Fruit fly (Drosophila melanogaster) whole organism: ENCODE data around the gene CG12194.

Source experiments
- CG8478 ChIP-seq: fragments of >200 bp; optimal IDR thresholded peaks from 2 replicates; lab custom pipeline; 2018; ENCODE audit warnings: inconsistent platforms
- Dll ChIP-seq: fragments of >200 bp; optimal IDR thresholded peaks from 2 replicates; lab custom pipeline; 2017
- EcR ChIP-seq, 2 experiments: fragments of >200 bp; optimal IDR thresholded peaks; 2 replicates each; lab custom pipeline; 2017; ENCODE audit warnings: missing biosample characterization in 2 of 2, missing genetic modification characterization in 2 of 2, missing genetic modification reagents in 2 of 2
- pan ChIP-seq: fragments of >200 bp; optimal IDR thresholded peaks from 2 replicates; lab custom pipeline; 2017
- psq ChIP-seq: fragments of >200 bp; optimal IDR thresholded peaks from 2 replicates; lab custom pipeline; 2017
- usp ChIP-seq: fragments of >200 bp; optimal IDR thresholded peaks from 2 replicates; lab custom pipeline; 2017; ENCODE audit warnings: missing biosample characterization, missing genetic modification characterization, mixed read lengths

Gene CG12194

DNA sequence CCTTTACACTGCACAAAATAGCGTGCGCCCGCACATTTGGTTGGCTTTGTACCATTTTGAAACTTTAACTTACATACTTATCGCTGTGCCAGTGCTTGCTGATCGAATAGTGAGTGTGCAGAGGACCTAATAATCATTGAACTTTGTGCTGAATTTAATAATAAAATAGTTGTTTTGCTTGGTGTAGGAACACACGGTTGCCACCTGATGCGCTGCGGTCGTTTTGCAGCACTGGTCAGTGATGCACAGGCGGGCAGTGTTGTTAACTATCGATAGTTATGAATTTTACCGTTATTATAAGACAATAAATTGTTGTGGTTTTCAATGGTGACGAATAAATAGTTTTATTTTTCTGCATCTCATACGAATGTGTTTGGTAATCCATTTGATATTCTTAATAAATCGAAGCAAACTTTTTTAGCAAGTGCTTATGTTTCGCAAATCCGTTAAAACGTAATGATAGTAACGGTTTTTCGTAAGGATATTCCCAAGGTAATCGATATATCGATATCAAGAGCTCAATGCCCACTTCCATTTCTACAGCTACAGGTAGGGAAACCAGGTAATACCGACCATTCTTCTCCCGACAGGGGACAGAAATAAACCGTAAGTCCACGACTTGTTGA, at the start of gene CG12194, which contains the start of gene tank:
Gene CG12194, plus strand, starts transcription at position 576 of the 626 bp plus-strand sequence.
Gene tank, minus strand, starts transcription at position 228 of the 626 bp plus-strand sequence.
- TF ChIP-seq EcR (GFP tag; optimal IDR thresholded peaks at IDR 0.05; lab: Kevin White, UChicago) (no peak), CG8478 (lab: Kevin White, UChicago) (no peak), psq (lab: Kevin White, UChicago) (no peak), Dll (lab: Kevin White, UChicago) (no peak), usp (GFP tag; lab: Kevin White, UChicago) (no peak), pan (no peak)

DNA sequence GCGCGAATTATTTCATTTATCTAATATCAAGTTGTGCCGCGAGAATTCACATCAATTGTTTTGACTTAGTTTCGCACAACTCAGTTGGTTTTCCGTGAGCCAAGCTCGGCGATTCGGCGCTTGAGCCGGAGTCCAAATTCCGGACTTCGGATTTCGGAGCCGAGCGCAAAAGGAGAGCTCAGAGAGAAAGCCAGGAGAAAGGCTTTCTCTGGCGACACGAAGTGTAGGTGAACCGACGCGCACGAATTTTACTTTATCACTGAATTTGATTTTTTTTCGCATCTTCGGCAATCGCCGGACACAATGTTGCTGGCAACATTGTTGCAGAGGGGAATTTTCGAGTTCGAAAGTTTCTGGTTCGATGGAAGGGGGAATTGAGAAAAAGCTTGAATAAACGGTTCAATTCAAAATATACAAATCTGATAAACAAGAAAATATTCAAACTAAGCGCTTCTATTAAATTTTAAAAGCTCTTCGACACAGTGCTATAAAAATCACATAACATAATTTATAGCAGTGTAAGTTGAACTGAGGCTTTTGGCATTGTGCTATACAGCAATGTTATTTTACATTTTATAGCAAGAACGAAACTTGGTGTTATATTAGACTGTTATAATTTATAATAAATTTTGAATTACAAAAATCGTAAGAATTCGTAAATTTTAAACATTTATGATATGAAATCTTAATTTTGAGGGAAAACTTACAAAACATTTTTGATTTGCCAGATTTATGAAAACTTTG, 44.2 kb upstream of the CG12194 start, which contains the start of gene fipi:
Gene fipi, minus strand, starts transcription at position 265 of the 744 bp plus-strand sequence.
- no peak for TF ChIP-seq psq (lab: Kevin White, UChicago)
- TF ChIP-seq pan = no peak
- TF ChIP-seq Dll (lab: Kevin White, UChicago) = no peak
- TF ChIP-seq EcR (GFP tag; optimal IDR thresholded peaks at IDR 0.05; lab: Kevin White, UChicago) = no peak
- TF ChIP-seq CG8478 (lab: Kevin White, UChicago) = no peak
- no peak for TF ChIP-seq usp (GFP tag; lab: Kevin White, UChicago)

DNA sequence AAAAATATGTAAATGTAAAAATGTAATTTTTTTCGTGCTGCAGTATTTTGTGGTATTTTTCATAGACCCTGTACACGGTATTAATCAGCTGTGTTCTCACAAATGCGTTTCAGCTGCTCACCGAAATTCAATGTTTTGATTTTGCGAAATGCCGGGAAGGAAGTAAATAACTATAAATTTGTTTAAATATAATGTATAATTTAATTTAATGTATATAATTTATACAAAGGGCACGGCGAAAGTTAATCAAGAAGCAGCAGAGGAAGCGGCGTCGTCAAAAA, 43.7 kb upstream of the CG12194 start, which contains the start of gene CG3294:
Gene CG3294, plus strand, starts transcription at position 26 of the 281 bp plus-strand sequence.
- TF ChIP-seq EcR (GFP tag; optimal IDR thresholded peaks at IDR 0.05; lab: Kevin White, UChicago) (no peak), usp (GFP tag; lab: Kevin White, UChicago) (no peak), pan (no peak), psq (lab: Kevin White, UChicago) (no peak), CG8478 (lab: Kevin White, UChicago) (no peak), Dll (lab: Kevin White, UChicago) (no peak)

DNA sequence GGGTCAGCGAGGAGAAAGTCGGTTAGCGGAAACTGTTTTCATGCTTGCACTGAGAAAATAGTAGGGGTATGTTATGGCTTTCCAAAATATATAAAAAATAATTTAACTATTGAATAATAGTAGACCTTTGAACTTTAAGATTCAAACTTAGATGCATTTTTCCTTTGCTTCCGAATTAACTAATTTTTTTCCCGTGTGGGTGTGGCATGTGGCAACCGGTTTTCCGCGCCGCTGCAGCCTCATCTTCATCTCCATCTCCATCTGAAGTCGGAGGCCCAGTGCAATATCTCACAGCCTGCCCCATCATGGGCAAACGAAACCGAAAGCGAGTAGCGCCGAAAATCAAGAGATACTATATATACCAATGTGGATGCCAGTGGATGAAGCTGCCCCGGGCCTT, 40.5 kb upstream of the CG12194 start:
- no peak for TF ChIP-seq EcR (GFP tag; optimal IDR thresholded peaks at IDR 0.05; lab: Kevin White, UChicago)
- no peak for TF ChIP-seq usp (GFP tag; lab: Kevin White, UChicago)
- no peak for TF ChIP-seq pan
- TF ChIP-seq Dll (lab: Kevin White, UChicago) = no peak
- TF ChIP-seq CG8478 (lab: Kevin White, UChicago) = no peak
- TF ChIP-seq psq (lab: Kevin White, UChicago) = no peak

DNA sequence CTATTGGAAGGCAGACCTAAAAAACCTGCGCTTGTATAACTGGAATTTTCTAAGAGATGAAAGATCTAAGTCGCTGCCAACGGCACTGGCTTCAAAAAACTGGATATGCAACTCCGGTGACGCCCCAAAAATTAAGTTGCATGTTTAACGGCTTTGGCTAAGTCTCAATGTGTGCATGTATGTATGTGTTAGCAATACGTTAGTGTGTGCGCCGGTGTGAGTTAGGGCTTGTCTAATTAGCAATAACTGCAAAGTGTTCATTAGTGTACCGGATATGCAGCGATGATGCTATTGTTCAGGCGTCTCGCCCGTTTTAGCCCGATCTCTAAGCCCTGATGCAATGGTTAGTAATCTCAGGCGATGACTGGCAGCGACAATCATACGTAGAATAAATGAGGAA, 39.3 kb upstream of the CG12194 start:
- TF ChIP-seq usp (GFP tag; lab: Kevin White, UChicago) (no peak), psq (lab: Kevin White, UChicago) (no peak), EcR (GFP tag; optimal IDR thresholded peaks at IDR 0.05; lab: Kevin White, UChicago) (no peak), CG8478 (lab: Kevin White, UChicago) (no peak), Dll (lab: Kevin White, UChicago) (no peak), pan (no peak)

DNA sequence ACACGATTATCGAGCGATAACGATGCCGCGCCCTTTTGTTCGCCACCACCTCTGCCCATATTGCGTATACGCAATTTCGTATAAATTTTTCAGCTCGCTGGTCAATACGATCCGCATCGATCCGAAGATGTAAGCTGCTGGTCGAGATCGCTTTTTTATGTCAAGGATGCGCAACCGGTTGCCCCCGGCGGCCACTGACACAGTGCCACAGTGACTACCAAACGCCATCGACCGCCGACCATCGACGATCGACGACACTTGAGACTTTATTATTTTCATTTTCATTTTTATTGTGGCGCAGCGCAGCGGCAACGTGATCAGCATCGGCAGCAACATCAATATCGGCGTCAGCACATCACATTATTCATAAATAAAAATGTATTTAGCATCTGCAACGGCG, 38.1 kb upstream of the CG12194 start:
- TF ChIP-seq psq (lab: Kevin White, UChicago) (no peak), pan (no peak), EcR (GFP tag; optimal IDR thresholded peaks at IDR 0.05; lab: Kevin White, UChicago) (no peak), CG8478 (lab: Kevin White, UChicago) (no peak)

DNA sequence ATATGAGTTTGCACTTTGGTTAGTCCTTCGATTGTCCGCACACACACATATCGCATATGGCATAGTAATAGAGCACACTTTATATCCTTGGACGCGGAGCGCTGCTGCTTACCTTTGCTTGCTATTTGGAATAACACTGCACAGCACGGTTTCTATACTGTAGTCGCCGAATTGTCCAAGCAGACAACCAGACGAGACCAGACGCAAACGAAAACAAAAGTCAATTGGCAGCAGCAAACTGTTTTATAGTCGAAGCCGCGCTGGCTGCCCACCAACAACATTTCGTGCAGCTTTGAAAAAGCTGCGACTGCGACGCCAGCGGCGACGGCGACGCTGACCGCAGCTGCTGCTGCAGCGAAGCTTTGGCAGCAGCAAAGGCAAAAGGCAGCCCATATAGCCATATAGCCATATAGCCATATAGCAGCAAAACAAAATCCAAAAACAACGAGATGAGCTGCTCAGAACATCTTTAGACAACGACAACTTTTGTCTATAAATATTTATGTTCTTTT, 36.4 kb upstream of the CG12194 start, which contains the start of gene slf:
Gene slf, minus strand, starts transcription at position 219 of the 512 bp plus-strand sequence.
- no peak for TF ChIP-seq Dll (lab: Kevin White, UChicago)
- TF ChIP-seq usp (GFP tag; lab: Kevin White, UChicago) = no peak
- TF ChIP-seq EcR (GFP tag; optimal IDR thresholded peaks at IDR 0.05; lab: Kevin White, UChicago) = no peak
- no peak for TF ChIP-seq CG8478 (lab: Kevin White, UChicago)
- no peak for TF ChIP-seq psq (lab: Kevin White, UChicago)
- TF ChIP-seq pan = no peak

DNA sequence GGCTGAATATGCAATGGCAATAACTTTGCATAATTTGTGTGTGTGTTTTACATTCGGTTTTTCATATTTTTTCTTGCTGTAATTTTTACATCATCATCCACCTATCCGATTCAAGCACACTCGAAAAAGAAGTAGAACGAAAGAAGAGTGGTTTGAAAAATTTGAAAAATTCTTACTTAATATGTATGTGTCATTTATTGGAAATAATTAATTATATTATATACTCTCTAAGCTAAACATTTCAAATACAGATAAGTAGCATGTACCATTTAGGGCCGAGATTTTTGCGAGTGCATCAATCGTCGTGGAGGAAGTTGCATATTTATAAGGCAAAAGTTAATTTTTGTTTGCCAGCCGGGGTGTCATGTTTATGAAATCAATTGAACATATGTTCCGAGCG, 32.0 kb upstream of the CG12194 start:
- TF ChIP-seq psq (lab: Kevin White, UChicago) = no peak

DNA sequence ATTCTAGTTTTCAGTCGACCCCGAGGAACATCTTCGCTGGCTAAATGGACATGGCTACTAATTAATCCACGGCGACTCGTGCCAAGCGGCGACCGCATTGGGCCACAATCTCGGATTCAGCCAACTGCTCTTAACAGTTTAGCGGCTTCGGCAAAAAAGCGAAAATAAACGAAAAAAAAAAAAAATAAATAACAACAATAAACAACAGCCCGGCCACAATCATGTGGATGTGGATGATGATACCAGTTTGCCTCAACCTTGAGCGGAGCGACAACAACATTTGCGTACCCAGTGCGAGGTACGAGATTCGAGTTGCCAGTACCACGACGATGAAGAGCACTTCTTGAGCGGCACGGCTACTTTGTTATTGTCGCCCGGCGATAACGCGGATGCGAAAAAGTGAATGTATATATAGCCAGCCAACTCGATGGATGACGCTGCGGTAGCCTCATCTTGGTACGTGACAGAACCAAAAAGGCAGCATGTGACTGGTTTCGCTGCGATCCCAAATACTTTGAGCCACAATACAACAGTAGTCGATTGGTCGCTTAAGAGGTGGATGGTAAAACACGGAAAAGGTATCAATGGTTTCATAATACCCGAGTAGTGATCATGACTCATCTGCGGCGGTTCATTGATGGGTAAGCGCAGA, 30.1 kb upstream of the CG12194 start:
- TF ChIP-seq usp (GFP tag; lab: Kevin White, UChicago) (no peak), pan (no peak), psq (lab: Kevin White, UChicago) (no peak), Dll (lab: Kevin White, UChicago) (no peak)

DNA sequence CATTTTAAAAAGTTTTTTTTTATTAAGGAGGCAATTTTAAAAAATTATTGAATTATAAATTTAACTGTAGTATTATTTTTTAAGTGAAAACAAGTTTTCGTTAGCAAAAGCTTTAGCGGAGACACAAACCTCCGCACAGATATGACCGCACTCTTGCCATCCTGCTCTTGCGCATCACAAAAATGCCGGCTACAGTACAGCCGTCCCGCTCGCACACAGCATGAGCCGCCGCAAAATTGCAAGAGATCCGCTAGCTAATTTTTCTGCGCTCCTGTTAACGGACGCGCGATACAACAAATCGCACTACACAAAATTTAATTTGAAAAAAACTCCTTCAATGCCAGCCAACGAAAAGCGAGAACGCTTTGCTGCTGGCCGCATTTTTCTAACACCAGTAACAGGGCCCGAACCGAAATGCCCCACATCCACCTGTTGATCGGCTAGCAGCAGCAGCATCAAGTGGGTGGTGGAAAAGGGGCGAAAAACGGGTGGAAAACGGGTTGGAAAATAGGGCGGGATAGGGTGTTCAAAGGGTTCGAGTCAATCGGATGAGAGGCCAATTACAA, 28.0 kb upstream of the CG12194 start:
- TF ChIP-seq Dll (lab: Kevin White, UChicago) (no peak), CG8478 (lab: Kevin White, UChicago) (peak; percentile 79), EcR (GFP tag; optimal IDR thresholded peaks at IDR 0.05; lab: Kevin White, UChicago) (no peak), psq (lab: Kevin White, UChicago) (no peak), pan (no peak)

DNA sequence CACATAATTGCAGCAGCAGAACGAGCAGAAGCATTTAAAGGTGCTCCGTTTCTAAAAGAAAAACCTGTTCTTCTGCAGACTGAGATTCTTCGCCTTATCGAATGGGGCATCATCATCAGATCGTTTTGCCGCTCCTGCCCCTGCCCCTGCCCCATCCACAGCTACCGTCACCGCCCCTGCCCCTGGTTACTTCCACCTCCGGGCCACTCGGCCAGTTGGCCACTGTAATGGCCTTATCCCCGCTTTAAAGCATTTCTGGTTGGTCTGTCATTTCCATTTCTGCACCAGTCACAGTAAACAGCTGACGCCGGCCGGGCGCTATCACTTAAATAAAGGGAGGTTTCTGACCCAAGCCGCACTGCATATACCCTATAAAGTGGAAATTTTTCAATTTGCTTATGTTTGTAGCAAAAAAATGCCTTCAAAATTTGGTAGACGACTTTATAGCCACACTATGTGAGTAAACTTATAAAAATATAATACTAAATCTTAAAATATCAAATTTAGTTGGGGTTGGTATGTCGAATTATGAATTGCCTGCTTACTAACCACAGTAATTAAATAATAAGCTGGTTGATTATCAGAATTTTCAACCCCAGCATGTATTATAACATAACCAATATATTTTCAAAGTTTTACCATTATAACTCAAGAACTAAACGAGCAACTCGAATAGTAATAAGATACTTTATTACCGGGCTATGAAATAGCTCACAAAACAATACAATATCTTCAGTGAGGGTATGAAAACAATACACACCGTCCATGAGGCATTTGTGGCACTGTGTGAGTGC, 27.3 kb upstream of the CG12194 start:
- TF ChIP-seq usp (GFP tag; lab: Kevin White, UChicago) (no peak), Dll (lab: Kevin White, UChicago) (peak; percentile 58), CG8478 (lab: Kevin White, UChicago) (no peak), pan (no peak), psq (lab: Kevin White, UChicago) (no peak), EcR (GFP tag; optimal IDR thresholded peaks at IDR 0.05; lab: Kevin White, UChicago) (peak in 1 of 2 experiments; percentile 28)
